Fruit fly (Drosophila melanogaster) whole organism: ENCODE data around the gene RpL36A.

Source experiments
- CG8478 ChIP-seq: fragments of >200 bp; optimal IDR thresholded peaks from 2 replicates; lab custom pipeline; 2018; ENCODE audit warnings: inconsistent platforms
- Dll ChIP-seq: fragments of >200 bp; optimal IDR thresholded peaks from 2 replicates; lab custom pipeline; 2017
- EcR ChIP-seq, 2 experiments: fragments of >200 bp; optimal IDR thresholded peaks; 2 replicates each; lab custom pipeline; 2017; ENCODE audit warnings: missing biosample characterization in 2 of 2, missing genetic modification characterization in 2 of 2, missing genetic modification reagents in 2 of 2
- pan ChIP-seq: fragments of >200 bp; optimal IDR thresholded peaks from 2 replicates; lab custom pipeline; 2017
- psq ChIP-seq: fragments of >200 bp; optimal IDR thresholded peaks from 2 replicates; lab custom pipeline; 2017

DNA sequence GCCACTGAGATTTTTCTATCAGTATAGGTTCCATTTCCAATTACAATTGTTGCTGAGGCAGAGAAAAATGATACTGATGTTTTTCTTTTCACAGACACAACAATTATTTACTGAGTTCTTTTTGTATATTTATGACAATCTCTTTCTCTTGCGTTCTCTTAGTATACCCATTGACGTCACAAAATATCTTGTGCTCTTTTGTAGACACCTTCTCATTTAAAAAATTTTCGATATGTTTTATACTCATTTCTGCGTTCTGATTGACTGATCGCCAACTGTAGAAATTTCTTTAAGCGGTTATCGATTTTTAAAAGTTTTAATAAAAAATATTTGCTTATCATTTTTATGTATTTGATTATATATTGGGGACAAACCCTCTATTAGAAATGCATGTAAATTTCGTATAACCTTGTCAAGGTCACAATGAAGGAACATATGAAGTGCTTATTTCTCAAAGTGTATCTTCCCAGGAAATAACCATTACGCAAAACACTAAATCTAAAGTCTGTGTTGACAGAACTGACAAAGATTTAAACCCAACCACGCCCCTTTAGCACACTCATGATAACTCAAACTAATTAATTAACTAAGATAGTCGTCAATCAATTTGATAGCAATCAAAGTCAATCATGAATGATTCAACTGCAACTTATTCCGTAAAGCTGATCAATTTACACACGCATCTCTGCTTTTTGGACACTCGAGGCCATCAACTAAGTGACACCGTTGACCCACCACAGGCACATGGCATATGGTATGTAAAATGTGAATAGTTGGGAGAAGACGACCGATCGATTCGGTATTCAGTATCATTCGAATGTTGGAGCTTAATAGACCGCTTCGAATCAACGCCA is 31.9 kb downstream of the RpL36A start, which contains the start of the genes Glyat and Tg:
- TF ChIP-seq pan (lab: Kevin White, UChicago) (no peak), psq (lab: Kevin White, UChicago) (no peak), EcR (GFP tag; optimal IDR thresholded peaks at IDR 0.05; lab: Kevin White, UChicago) (no peak), CG8478 (no peak), Dll (no peak)
